Worm (Caenorhabditis elegans) whole organism, young adult: ENCODE measurements around the gene ZK892.6.

Experiments used
- C17E4.6 ChIP-seq: fragments of 200-800 bp; sonication (Bioruptor generic); IDR thresholded peaks from 2 replicates; pipeline ENCODE4 v1.3.6; 2022; ENCODE audit warnings: missing genetic modification reagents, missing genetic modification characterization, missing compliant biosample characterization
- T26A5.8 ChIP-seq: sonication (generic microtip); optimal IDR thresholded peaks from 2 replicates; lab custom pipeline; 2016; ENCODE audit warnings: missing genetic modification characterization, missing compliant biosample characterization
- ama-1 ChIP-seq, 3 experiments: fragments of 150-350 bp in 1 of 3; sonication (generic microtip) in 2 of 3; optimal IDR thresholded peaks; 2 replicates each; lab custom pipeline; 2014 to 2018; ENCODE audit warnings: missing biosample characterization in 2 of 3, missing genetic modification characterization in 2 of 3, missing genetic modification reagents in 2 of 3
- aptf-3 ChIP-seq: fragments of 200-800 bp; sonication (Bioruptor generic); IDR thresholded peaks from 2 replicates; pipeline ENCODE4 v1.3.6; 2022; ENCODE audit warnings: missing genetic modification characterization, missing compliant biosample characterization
- bed-1 ChIP-seq: fragments of 200-800 bp; sonication (Bioruptor generic); IDR thresholded peaks from 2 replicates; pipeline ENCODE4 v1.3.6; 2022; ENCODE audit warnings: missing genetic modification reagents, missing genetic modification characterization, missing compliant biosample characterization
- ccch-3 ChIP-seq: fragments of 200-800 bp; sonication (Bioruptor generic); optimal IDR thresholded peaks from 2 replicates; lab custom pipeline; 2018; ENCODE audit warnings: mild to moderate bottlenecking, missing genetic modification characterization, missing compliant biosample characterization
- cebp-1 ChIP-seq, 2 experiments: fragments of 200-800 bp in 1 of 2; sonication (Bioruptor generic) in 1 of 2; sonication (generic microtip) in 1 of 2; IDR thresholded peaks in 1 of 2; optimal IDR thresholded peaks in 1 of 2; 2 replicates each; pipeline versions ENCODE4 v1.3.6 to Lab custom; 2017 to 2022; ENCODE audit warnings: missing compliant biosample characterization in 2 of 2, missing genetic modification characterization in 2 of 2, mild to moderate bottlenecking in 1 of 2, missing genetic modification reagents in 1 of 2, moderate library complexity in 1 of 2
- ekl-4 ChIP-seq: fragments of 200-800 bp; sonication (Bioruptor generic); IDR thresholded peaks from 2 replicates; pipeline ENCODE4 v1.3.6; 2022; ENCODE audit warnings: missing genetic modification reagents, missing genetic modification characterization, missing compliant biosample characterization
- hrde-1 ChIP-seq: sonication (generic microtip); optimal IDR thresholded peaks from 2 replicates; lab custom pipeline; 2016; ENCODE audit warnings: missing genetic modification characterization, mild to moderate bottlenecking, missing compliant biosample characterization, moderate library complexity, missing genotype, missing genetic modification reagents, borderline replicate concordance
- nfyb-1 ChIP-seq: fragments of 200-800 bp; sonication (Bioruptor generic); IDR thresholded peaks from 2 replicates; pipeline ENCODE4 v1.3.6; 2022; ENCODE audit warnings: missing genetic modification reagents, missing genetic modification characterization, missing compliant biosample characterization
- sea-2 ChIP-seq: fragments of 200-800 bp; sonication (Bioruptor generic); IDR thresholded peaks from 2 replicates; pipeline ENCODE4 v1.3.6; 2022; ENCODE audit warnings: missing genetic modification characterization, missing compliant biosample characterization
- snpc-3.4 ChIP-seq: sonication (generic microtip); optimal IDR thresholded peaks from 2 replicates; lab custom pipeline; 2017; ENCODE audit warnings: missing genetic modification characterization, mild to moderate bottlenecking, missing compliant biosample characterization, antibody characterized with exemption, moderate library complexity, missing genotype, missing genetic modification reagents
- snpc-4 ChIP-seq, 5 experiments: fragments of 150-350 bp in 1 of 5; sonication (generic microtip) in 4 of 5; optimal IDR thresholded peaks; 2 replicates each; lab custom pipeline; 2014 to 2018; ENCODE audit warnings: missing genetic modification characterization in 5 of 5, missing biosample characterization in 3 of 5, antibody characterized with exemption in 2 of 5, mild to moderate bottlenecking in 2 of 5, missing compliant biosample characterization in 2 of 5, missing genotype in 2 of 5, moderate library complexity in 2 of 5, missing genetic modification reagents in 1 of 5
- ztf-28 ChIP-seq: fragments of 200-800 bp; sonication (Bioruptor generic); IDR thresholded peaks from 2 replicates; pipeline ENCODE4 v1.3.6; 2022; ENCODE audit warnings: missing genetic modification reagents, missing genetic modification characterization, missing compliant biosample characterization

DNA sequence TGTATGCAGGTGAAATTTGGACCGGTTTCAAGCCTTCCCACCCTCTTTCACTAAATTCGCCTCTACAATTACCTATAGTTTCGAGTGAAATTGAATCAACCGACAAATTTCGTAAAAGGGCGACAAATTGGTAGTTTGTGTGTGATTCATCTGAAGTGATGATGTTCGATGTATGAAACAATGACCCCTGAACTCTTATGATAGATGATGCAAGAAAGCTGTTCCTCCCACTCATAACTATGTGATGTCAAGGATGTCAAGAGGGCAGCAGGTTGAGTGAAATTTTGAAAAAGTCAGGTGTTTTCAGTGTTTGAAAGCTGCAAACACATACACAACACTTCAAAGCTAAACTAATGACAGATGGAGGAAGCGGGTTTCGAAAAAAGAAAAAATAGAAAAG lies 32.6 kb upstream of the ZK892.6 start:
- TF ChIP-seq cebp-1 (GFP tag; IDR thresholded peaks at IDR 0.05; lab: Robert Waterston, UW) (no peak), cebp-1 (tag; optimal IDR thresholded peaks at IDR 0.05; lab: Kevin White, UChicago) (peak; percentile 5), ztf-28 (GFP tag; lab: Robert Waterston, UW) (no peak), ama-1 (optimal IDR thresholded peaks at IDR 0.05; lab: Kevin White, UChicago) (no peak), ama-1 (GFP tag; optimal IDR thresholded peaks at IDR 0.05; lab: Kevin White, UChicago) (no peak), sea-2 (GFP tag; lab: Robert Waterston, UW) (no peak), aptf-3 (GFP tag; lab: Robert Waterston, UW) (no peak), nfyb-1 (no peak), hrde-1 (tag; lab: Kevin White, UChicago) (no peak), C17E4.6 (GFP tag; lab: Robert Waterston, UW) (no peak), ekl-4 (GFP tag; lab: Robert Waterston, UW) (no peak), ccch-3 (GFP tag; lab: Kevin White, UChicago) (no peak), bed-1 (no peak), T26A5.8 (tag; lab: Kevin White, UChicago) (no peak), snpc-4 (GFP tag; optimal IDR thresholded peaks at IDR 0.05; lab: Kevin White, UChicago) (no peak), snpc-4 (tag; optimal IDR thresholded peaks at IDR 0.05; lab: Kevin White, UChicago) (no peak), snpc-3.4 (tag; lab: Kevin White, UChicago) (no peak)
